Worm (Caenorhabditis elegans) whole organism, midembryonic: ENCODE data around the gene argk-1.

ENCODE experiments used
- T22C8.4 ChIP-seq: fragments of 200-800 bp; sonication (Bioruptor generic); IDR thresholded peaks from 2 replicates; pipeline ENCODE4 v1.3.6; 2022; ENCODE audit warnings: missing genetic modification characterization, missing compliant biosample characterization
- cog-1 ChIP-seq: sonication (generic microtip); optimal IDR thresholded peaks from 2 replicates; lab custom pipeline; 2016; ENCODE audit warnings: missing genetic modification characterization, missing compliant biosample characterization
- flt-1 ChIP-seq: fragments of 200-800 bp; sonication (Bioruptor generic); IDR thresholded peaks from 2 replicates; pipeline ENCODE4 v1.3.6; 2022; ENCODE audit warnings: missing genetic modification characterization, missing compliant biosample characterization
- klf-2 ChIP-seq: fragments of 200-800 bp; sonication (Bioruptor generic); conservative IDR thresholded peaks from 2 replicates; pipeline ENCODE4 v1.3.6; 2022; ENCODE audit warnings: missing genetic modification reagents, missing genetic modification characterization, missing compliant biosample characterization
- med-1 ChIP-seq: sonication (generic microtip); optimal IDR thresholded peaks from 2 replicates; lab custom pipeline; 2017; ENCODE audit warnings: missing genetic modification characterization, mild to moderate bottlenecking, missing compliant biosample characterization, antibody characterized with exemption, missing genetic modification reagents; ENCODE audit not compliant: insufficient read depth
- ref-1 ChIP-seq: fragments of 200-800 bp; sonication (Bioruptor generic); conservative IDR thresholded peaks from 2 replicates; pipeline ENCODE4 v1.3.6; 2022; ENCODE audit warnings: missing genetic modification reagents, missing genetic modification characterization, missing compliant biosample characterization
- tab-1 ChIP-seq: fragments of 200-800 bp; sonication (Bioruptor generic); IDR thresholded peaks from 2 replicates; pipeline ENCODE4 v1.3.6; 2022; ENCODE audit warnings: missing genetic modification characterization, missing compliant biosample characterization
- ztf-23 ChIP-seq: fragments of 200-800 bp; sonication (Bioruptor generic); IDR thresholded peaks from 2 replicates; pipeline ENCODE4 v1.3.6; 2022; ENCODE audit warnings: missing genetic modification reagents, missing genetic modification characterization, missing compliant biosample characterization
- ztf-29 ChIP-seq: fragments of 200-800 bp; sonication (Bioruptor generic); IDR thresholded peaks from 2 replicates; pipeline ENCODE4 v1.3.6; 2022; ENCODE audit warnings: missing genetic modification reagents, missing genetic modification characterization, missing compliant biosample characterization

The argk-1 gene

DNA sequence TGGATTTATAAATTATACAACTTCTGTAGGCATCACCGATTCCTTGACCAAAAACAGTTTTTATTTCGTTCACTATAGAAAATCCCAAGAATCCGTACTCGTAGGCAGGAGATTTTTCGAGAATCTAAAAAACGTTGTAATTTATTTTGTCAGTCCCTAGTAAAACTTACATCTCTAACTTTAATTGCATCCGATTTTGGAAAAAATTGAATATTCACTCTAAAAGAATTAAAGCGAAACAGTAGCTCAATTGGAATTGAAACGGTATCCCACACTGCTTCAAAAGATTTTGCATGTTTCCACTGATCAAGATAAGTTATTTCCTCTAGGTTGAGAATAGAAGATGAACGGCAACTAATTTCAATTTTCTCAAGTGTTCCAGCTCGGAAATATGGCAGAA lies 27.6 kb downstream of the argk-1 start, which contains the start of gene fbxa-142:
fbxa-142 (minus strand) TSS at position 101 of the 400 bp plus-strand sequence.
- TF ChIP-seq flt-1 (GFP tag; lab: Robert Waterston, UW) (no peak), med-1 (GFP tag; lab: Kevin White, UChicago) (no peak)

ce11 chrV:16132215-16132614 lies 28.5 kb downstream of the argk-1 start:
- TF ChIP-seq med-1 (GFP tag; lab: Kevin White, UChicago) (no peak), flt-1 (GFP tag; lab: Robert Waterston, UW) (no peak), ztf-23 (GFP tag; lab: Robert Waterston, UW) (no peak), ztf-29 (no peak)

DNA sequence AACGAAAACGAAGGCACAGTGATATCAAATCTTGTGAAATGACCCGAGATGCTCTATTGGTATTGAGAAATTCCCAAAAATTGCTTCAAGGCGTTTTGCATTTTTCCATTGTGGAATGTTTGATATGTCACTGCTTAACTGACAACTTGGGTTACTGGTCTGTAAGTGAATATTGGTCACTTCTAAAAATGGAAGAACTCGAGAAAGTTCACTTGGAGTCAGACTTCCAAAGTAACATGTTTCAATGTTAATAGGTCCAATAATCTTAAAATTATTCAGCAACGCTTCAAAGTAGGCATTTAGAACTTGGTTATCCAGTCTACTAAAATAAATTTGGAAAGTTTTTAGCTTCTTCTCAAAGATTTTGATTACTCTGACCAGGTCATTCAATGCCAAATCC lies 29.0 kb downstream of the argk-1 start, which contains the start of gene fbxa-144:
fbxa-144 (minus strand) TSS at position 101 of the 400 bp plus-strand sequence.
- TF ChIP-seq flt-1 (GFP tag; lab: Robert Waterston, UW) = no peak
- no peak for TF ChIP-seq ref-1 (GFP tag; lab: Robert Waterston, UW)
- no peak for TF ChIP-seq klf-2 (GFP tag; lab: Robert Waterston, UW)
- no peak for TF ChIP-seq ztf-29
- no peak for TF ChIP-seq med-1 (GFP tag; lab: Kevin White, UChicago)
- TF ChIP-seq cog-1 (tag; lab: Kevin White, UChicago) = no peak
- no peak for TF ChIP-seq ztf-23 (GFP tag; lab: Robert Waterston, UW)
- no peak for TF ChIP-seq T22C8.4 (GFP tag; lab: Robert Waterston, UW)
- no peak for TF ChIP-seq tab-1

ce11 chrV:16137043-16137442 lies 33.3 kb downstream of the argk-1 start, which contains the start of gene F44G3.7:
Gene F44G3.7, minus strand, starts transcription at chrV:16137143.
- TF ChIP-seq ztf-29 (no peak), tab-1 (no peak), flt-1 (GFP tag; lab: Robert Waterston, UW) (no peak)

- TF ChIP-seq ref-1 (GFP tag; lab: Robert Waterston, UW) (no peak), med-1 (GFP tag; lab: Kevin White, UChicago) (no peak), tab-1 (no peak), klf-2 (GFP tag; lab: Robert Waterston, UW) (no peak), T22C8.4 (GFP tag; lab: Robert Waterston, UW) (no peak), ztf-29 (no peak), ztf-23 (GFP tag; lab: Robert Waterston, UW) (no peak)
Observed at ce11 chrV:16139529-16139928, 35.8 kb downstream of the argk-1 start, which contains the start of gene clc-11. Gene clc-11, minus strand, starts transcription at chrV:16139629.

- no peak for TF ChIP-seq klf-2 (GFP tag; lab: Robert Waterston, UW)
- TF ChIP-seq tab-1 = no peak
- no peak for TF ChIP-seq T22C8.4 (GFP tag; lab: Robert Waterston, UW)
- no peak for TF ChIP-seq ref-1 (GFP tag; lab: Robert Waterston, UW)
Observed at ce11 chrV:16141071-16141470, 37.4 kb downstream of the argk-1 start, which contains the start of gene clc-32. Gene clc-32, minus strand, starts transcription at chrV:16141171.

ce11 chrV:16142371-16142770 lies 38.7 kb downstream of the argk-1 start, which contains the start of gene fbxa-18:
Gene fbxa-18, plus strand, starts transcription at chrV:16142671.
- TF ChIP-seq ztf-23 (GFP tag; lab: Robert Waterston, UW) (no peak), T22C8.4 (GFP tag; lab: Robert Waterston, UW) (no peak), flt-1 (GFP tag; lab: Robert Waterston, UW) (no peak), med-1 (GFP tag; lab: Kevin White, UChicago) (no peak), klf-2 (GFP tag; lab: Robert Waterston, UW) (no peak), ref-1 (GFP tag; lab: Robert Waterston, UW) (no peak), cog-1 (tag; lab: Kevin White, UChicago) (no peak), ztf-29 (no peak), tab-1 (no peak)

ce11 chrV:16143066-16143581 lies 39.4 kb downstream of the argk-1 start, which contains the start of gene fbxa-88:
Gene fbxa-88, minus strand, starts transcription at chrV:16143116.
- TF ChIP-seq cog-1 (tag; lab: Kevin White, UChicago) (no peak), T22C8.4 (GFP tag; lab: Robert Waterston, UW) (no peak), klf-2 (GFP tag; lab: Robert Waterston, UW) (no peak), med-1 (GFP tag; lab: Kevin White, UChicago) (no peak), ztf-29 (no peak), ref-1 (GFP tag; lab: Robert Waterston, UW) (no peak), flt-1 (GFP tag; lab: Robert Waterston, UW) (no peak), tab-1 (no peak), ztf-23 (GFP tag; lab: Robert Waterston, UW) (no peak)

- TF ChIP-seq T22C8.4 (GFP tag; lab: Robert Waterston, UW) = no peak
- no peak for TF ChIP-seq ref-1 (GFP tag; lab: Robert Waterston, UW)
- no peak for TF ChIP-seq tab-1
- TF ChIP-seq flt-1 (GFP tag; lab: Robert Waterston, UW) = no peak
- no peak for TF ChIP-seq cog-1 (tag; lab: Kevin White, UChicago)
- no peak for TF ChIP-seq ztf-29
- TF ChIP-seq ztf-23 (GFP tag; lab: Robert Waterston, UW) = no peak
- TF ChIP-seq klf-2 (GFP tag; lab: Robert Waterston, UW) = no peak
- TF ChIP-seq med-1 (GFP tag; lab: Kevin White, UChicago) = no peak
Observed at ce11 chrV:16145009-16145408, 41.3 kb downstream of the argk-1 start.

DNA sequence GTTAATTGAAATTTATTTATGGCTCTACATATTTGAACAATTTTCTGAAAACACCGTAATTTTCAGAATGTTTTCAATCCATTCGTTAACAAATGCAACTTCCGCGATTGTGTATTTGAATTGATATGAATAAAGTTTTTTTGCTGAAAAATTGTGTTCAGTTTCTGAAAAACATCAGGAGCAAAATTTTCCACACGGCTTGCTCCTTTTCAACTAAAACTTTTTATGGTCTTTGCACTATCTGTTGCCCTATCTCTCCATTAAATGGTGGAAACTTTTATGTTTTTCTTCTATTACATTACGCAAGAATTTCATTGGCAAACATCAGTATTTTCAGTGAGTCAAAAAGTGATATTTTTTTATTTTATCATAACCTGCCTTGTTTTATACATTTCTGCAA lies 45.1 kb downstream of the argk-1 start, which contains the start of gene F10A3.4:
F10A3.4 (plus strand) TSS at position 301 of the 400 bp plus-strand sequence.
- no peak for TF ChIP-seq med-1 (GFP tag; lab: Kevin White, UChicago)
- no peak for TF ChIP-seq ztf-23 (GFP tag; lab: Robert Waterston, UW)
- TF ChIP-seq T22C8.4 (GFP tag; lab: Robert Waterston, UW) = no peak
